Worm (Caenorhabditis elegans) whole organism, L1 larva: Measurements from ENCODE around the gene F02C9.2.

Source experiments
- C04F5.9 ChIP-seq: sonication (generic microtip); optimal IDR thresholded peaks from 2 replicates; lab custom pipeline; 2016; ENCODE audit warnings: missing genetic modification characterization, missing compliant biosample characterization
- C16A3.4 ChIP-seq: fragments of 150-350 bp; optimal IDR thresholded peaks from 2 replicates; lab custom pipeline; 2014; ENCODE audit warnings: missing biosample characterization, missing genetic modification characterization
- Y116A8C.19 ChIP-seq: sonication (generic microtip); optimal IDR thresholded peaks from 2 replicates; lab custom pipeline; 2016; ENCODE audit warnings: missing compliant biosample characterization, missing genetic modification characterization, borderline replicate concordance
- alr-1 ChIP-seq: fragments of 200-800 bp; sonication (Bioruptor generic); optimal IDR thresholded peaks from 2 replicates; lab custom pipeline; 2018; ENCODE audit warnings: borderline replicate concordance, mild to moderate bottlenecking, missing genetic modification characterization, missing compliant biosample characterization
- aly-2 ChIP-seq: fragments of 150-350 bp; optimal IDR thresholded peaks from 2 replicates; lab custom pipeline; 2014; ENCODE audit warnings: missing biosample characterization, missing genetic modification characterization
- blmp-1 ChIP-seq: fragments of 150-350 bp; optimal IDR thresholded peaks from 2 replicates; lab custom pipeline; 2014; ENCODE audit warnings: missing biosample characterization, missing genetic modification characterization
- ceh-63 ChIP-seq: fragments of 200-800 bp; sonication (Bioruptor generic); optimal IDR thresholded peaks from 2 replicates; lab custom pipeline; 2018; ENCODE audit warnings: mild to moderate bottlenecking, missing genetic modification characterization, missing compliant biosample characterization
- ceh-8 ChIP-seq: fragments of 200-800 bp; sonication (Bioruptor generic); optimal IDR thresholded peaks from 2 replicates; lab custom pipeline; 2018; ENCODE audit warnings: mild to moderate bottlenecking, missing genetic modification characterization, moderate library complexity, missing compliant biosample characterization
- ceh-88 ChIP-seq: fragments of 200-800 bp; sonication (Bioruptor generic); IDR thresholded peaks from 2 replicates; pipeline ENCODE4 v1.3.6; 2022; ENCODE audit warnings: missing genetic modification characterization, missing compliant biosample characterization
- ces-1 ChIP-seq: fragments of 150-350 bp; optimal IDR thresholded peaks from 2 replicates; lab custom pipeline; 2014; ENCODE audit warnings: missing biosample characterization, missing genetic modification reagents, missing genetic modification characterization
- efl-1 ChIP-seq, 4 experiments: fragments of 150-350 bp; optimal IDR thresholded peaks in 3 of 4; peaks in 1 of 4; 1 replicate in 1 of 4; 2 replicates in 3 of 4; lab custom pipeline; 2014; ENCODE audit warnings: missing biosample characterization in 2 of 4, missing genetic modification characterization in 2 of 4, missing genetic modification reagents in 2 of 4
- ets-5 ChIP-seq: fragments of 200-800 bp; sonication (Bioruptor generic); IDR thresholded peaks from 2 replicates; pipeline ENCODE4 v1.3.6; 2022; ENCODE audit warnings: missing genetic modification characterization, missing compliant biosample characterization
- fkh-10 ChIP-seq: sonication (generic microtip); optimal IDR thresholded peaks from 2 replicates; lab custom pipeline; 2017; ENCODE audit warnings: missing biosample characterization, missing genetic modification reagents, missing genetic modification characterization
- grh-1 ChIP-seq: fragments of 200-800 bp; sonication (Bioruptor generic); IDR thresholded peaks from 2 replicates; pipeline ENCODE4 v1.3.6; 2022; ENCODE audit warnings: missing genetic modification reagents, missing genetic modification characterization, missing compliant biosample characterization
- hlh-4 ChIP-seq: sonication (generic microtip); optimal IDR thresholded peaks from 2 replicates; lab custom pipeline; 2016; ENCODE audit warnings: mild to moderate bottlenecking, missing genetic modification characterization, missing compliant biosample characterization
- hpl-2 ChIP-seq: fragments of 150-350 bp; optimal IDR thresholded peaks from 2 replicates; lab custom pipeline; 2014; ENCODE audit warnings: missing biosample characterization, missing genetic modification reagents, missing genetic modification characterization
- isw-1 ChIP-seq: fragments of 200-800 bp; sonication (Bioruptor generic); IDR thresholded peaks from 2 replicates; pipeline ENCODE4 v1.3.6; 2022; ENCODE audit warnings: missing genetic modification characterization, missing compliant biosample characterization
- jun-1 ChIP-seq: fragments of 150-350 bp; optimal IDR thresholded peaks from 2 replicates; lab custom pipeline; 2014; ENCODE audit warnings: missing biosample characterization, missing genetic modification reagents, missing genetic modification characterization
- lin-14 ChIP-seq: fragments of 200-800 bp; sonication (Bioruptor generic); optimal IDR thresholded peaks from 2 replicates; lab custom pipeline; 2018; ENCODE audit warnings: mild to moderate bottlenecking, missing genetic modification characterization, moderate library complexity, missing compliant biosample characterization
- lin-15B ChIP-seq: fragments of 150-350 bp; sonication (generic microtip); optimal IDR thresholded peaks from 3 replicates; lab custom pipeline; 2014; ENCODE audit warnings: missing biosample characterization, missing genetic modification characterization
- lin-35 ChIP-seq, 2 experiments: fragments of 150-350 bp; optimal IDR thresholded peaks; 2 replicates each; lab custom pipeline; 2014; ENCODE audit warnings: missing biosample characterization in 2 of 2, missing genetic modification characterization in 2 of 2, missing genetic modification reagents in 2 of 2
- lin-39 ChIP-seq: fragments of 150-350 bp; optimal IDR thresholded peaks from 2 replicates; lab custom pipeline; 2014; ENCODE audit warnings: missing biosample characterization, missing genetic modification reagents, missing genetic modification characterization
- lir-3 ChIP-seq: sonication (generic microtip); optimal IDR thresholded peaks from 2 replicates; lab custom pipeline; 2016; ENCODE audit warnings: mild to moderate bottlenecking, missing genetic modification characterization, moderate library complexity, missing compliant biosample characterization; ENCODE audit not compliant: poor library complexity
- mdl-1 ChIP-seq, 2 experiments: fragments of 150-350 bp; optimal IDR thresholded peaks; 2 replicates each; lab custom pipeline; 2014 to 2017; ENCODE audit warnings: missing biosample characterization in 2 of 2, missing genetic modification characterization in 2 of 2, inconsistent platforms in 1 of 2
- nhr-19 ChIP-seq: fragments of 200-800 bp; sonication (Bioruptor generic); conservative IDR thresholded peaks from 2 replicates; pipeline ENCODE4 v1.3.6; 2022; ENCODE audit warnings: missing genetic modification characterization, missing compliant biosample characterization
- nhr-20 ChIP-seq: sonication (generic microtip); optimal IDR thresholded peaks from 2 replicates; lab custom pipeline; 2016; ENCODE audit warnings: mild to moderate bottlenecking, missing genetic modification characterization, missing compliant biosample characterization
- nhr-28 ChIP-seq: fragments of 150-350 bp; optimal IDR thresholded peaks from 2 replicates; lab custom pipeline; 2014; ENCODE audit warnings: missing biosample characterization, missing genetic modification characterization
- nhr-71 ChIP-seq: sonication (generic microtip); optimal IDR thresholded peaks from 2 replicates; lab custom pipeline; 2016; ENCODE audit warnings: mild to moderate bottlenecking, missing genetic modification characterization, moderate library complexity, missing compliant biosample characterization
- nhr-76 ChIP-seq: sonication (generic microtip); optimal IDR thresholded peaks from 2 replicates; lab custom pipeline; 2017; ENCODE audit warnings: missing biosample characterization, missing genetic modification characterization
- nhr-77 ChIP-seq: fragments of 150-350 bp; optimal IDR thresholded peaks from 2 replicates; lab custom pipeline; 2014; ENCODE audit warnings: missing biosample characterization, missing genetic modification characterization
- nhr-85 ChIP-seq: sonication (generic microtip); peaks from one replicate; lab custom pipeline; 2016; ENCODE audit warnings: missing genetic modification characterization, inconsistent platforms, missing compliant biosample characterization
- pax-3 ChIP-seq: fragments of 200-800 bp; sonication (Bioruptor generic); optimal IDR thresholded peaks from 2 replicates; lab custom pipeline; 2018; ENCODE audit warnings: mild to moderate bottlenecking, missing genetic modification characterization, moderate library complexity, missing compliant biosample characterization
- pqm-1 ChIP-seq: sonication (generic microtip); optimal IDR thresholded peaks from 3 replicates; lab custom pipeline; 2017; ENCODE audit warnings: missing biosample characterization, missing genetic modification characterization
- skn-1 ChIP-seq: fragments of 150-350 bp; optimal IDR thresholded peaks from 2 replicates; lab custom pipeline; 2014; ENCODE audit warnings: missing biosample characterization, missing genetic modification characterization
- snu-23 ChIP-seq: sonication (generic microtip); optimal IDR thresholded peaks from 2 replicates; lab custom pipeline; 2016; ENCODE audit warnings: missing genetic modification characterization, missing compliant biosample characterization
- sox-4 ChIP-seq: sonication (generic microtip); optimal IDR thresholded peaks from 2 replicates; lab custom pipeline; 2016; ENCODE audit warnings: missing genetic modification characterization, missing compliant biosample characterization
- sptf-1 ChIP-seq: fragments of 150-350 bp; optimal IDR thresholded peaks from 2 replicates; lab custom pipeline; 2014; ENCODE audit warnings: missing biosample characterization, missing genetic modification characterization
- tlp-1 ChIP-seq: fragments of 150-350 bp; optimal IDR thresholded peaks from 2 replicates; lab custom pipeline; 2014; ENCODE audit warnings: missing biosample characterization, missing genetic modification characterization
- unc-30 ChIP-seq: sonication (generic microtip); optimal IDR thresholded peaks from 2 replicates; lab custom pipeline; 2017; ENCODE audit warnings: missing biosample characterization, missing genetic modification characterization
- zag-1 ChIP-seq: fragments of 150-350 bp; optimal IDR thresholded peaks from 2 replicates; lab custom pipeline; 2014; ENCODE audit warnings: missing biosample characterization, missing genetic modification characterization
- zip-4 ChIP-seq: fragments of 200-800 bp; sonication (Bioruptor generic); optimal IDR thresholded peaks from 2 replicates; lab custom pipeline; 2018; ENCODE audit warnings: mild to moderate bottlenecking, missing genetic modification characterization, moderate library complexity, missing compliant biosample characterization
- ztf-11 ChIP-seq, 2 experiments: sonication (generic microtip); optimal IDR thresholded peaks; 2 replicates each; lab custom pipeline; 2016 to 2017; ENCODE audit warnings: missing genetic modification characterization in 2 of 2, missing biosample characterization in 1 of 2, missing compliant biosample characterization in 1 of 2

F02C9.2 gene

DNA sequence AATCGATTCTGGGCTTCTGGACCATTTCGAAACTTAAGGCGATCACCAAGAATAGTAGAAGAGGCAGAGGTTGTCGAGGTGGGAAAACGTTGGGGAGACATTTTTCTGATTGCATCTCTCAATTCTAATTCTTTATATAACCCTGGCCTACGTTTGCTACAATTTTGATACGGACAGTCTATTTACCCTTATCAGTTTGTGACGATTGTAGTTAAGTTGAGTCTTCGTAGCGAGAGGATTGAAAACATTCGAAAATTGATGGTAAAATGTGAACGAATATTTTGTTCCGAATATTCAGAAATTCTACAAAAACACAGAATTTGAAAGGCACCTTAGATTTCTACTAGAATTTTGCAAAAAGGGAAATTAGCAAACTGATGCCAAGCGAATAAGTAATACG lies 5.8 kb upstream of the F02C9.2 start, which contains the start of gene Y73C8C.10:
Gene Y73C8C.10, minus strand, starts transcription at position 101 of the 400 bp plus-strand sequence.
- TF ChIP-seq nhr-20 (tag; lab: Kevin White, UChicago) (peak; percentile 28), zip-4 (no peak), zag-1 (tag; lab: Kevin White, UChicago) (no peak), isw-1 (no peak), lin-35 (GFP tag; optimal IDR thresholded peaks at IDR 0.05; lab: Kevin White, UChicago) (peak in 1 of 2 experiments; percentile 16)

DNA sequence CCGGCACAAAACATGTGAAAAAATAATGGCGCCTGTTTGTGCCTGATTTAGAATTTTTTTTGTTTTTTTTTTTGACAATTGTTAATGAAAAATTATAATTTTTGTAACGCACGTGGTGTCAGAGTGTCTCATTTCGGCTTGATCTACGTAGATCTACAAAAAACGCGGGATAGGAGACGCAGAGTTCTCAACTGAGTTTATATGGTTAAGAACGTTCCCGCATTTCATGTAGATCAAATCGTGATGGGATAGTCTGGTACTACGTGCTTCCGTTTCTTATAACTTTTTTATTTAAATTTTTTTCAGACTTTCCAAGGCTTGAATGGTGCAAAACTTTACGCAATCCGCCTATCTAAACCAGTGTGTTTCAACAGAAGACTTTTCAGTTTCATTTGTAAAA lies 4.7 kb upstream of the F02C9.2 start, which contains the start of gene tat-6:
Gene tat-6, plus strand, starts transcription at position 301 of the 400 bp plus-strand sequence.
- TF ChIP-seq hlh-4 = no peak
- no peak for TF ChIP-seq lir-3 (tag; lab: Kevin White, UChicago)
- no peak for TF ChIP-seq lin-39 (tag; lab: Kevin White, UChicago)
- no peak for TF ChIP-seq lin-14 (GFP tag; lab: Kevin White, UChicago)
- TF ChIP-seq nhr-76 (tag; lab: Kevin White, UChicago) = no peak
- no peak for TF ChIP-seq fkh-10 (GFP tag; lab: Kevin White, UChicago)
- no peak for TF ChIP-seq nhr-28 (tag; lab: Kevin White, UChicago)
- TF ChIP-seq ets-5 (GFP tag; lab: Robert Waterston, UW) = no peak
- TF ChIP-seq unc-30 (tag; lab: Kevin White, UChicago) = no peak
- TF ChIP-seq ceh-63 (GFP tag; lab: Kevin White, UChicago) = no peak
- TF ChIP-seq jun-1 (tag; lab: Kevin White, UChicago) = no peak
- no peak for TF ChIP-seq aly-2 (tag; lab: Kevin White, UChicago)
- TF ChIP-seq snu-23 (GFP tag; lab: Kevin White, UChicago) = no peak
- TF ChIP-seq Y116A8C.19 = no peak
- TF ChIP-seq nhr-77 (tag; lab: Kevin White, UChicago) = no peak
- no peak for TF ChIP-seq nhr-85 (tag; lab: Kevin White, UChicago)
- TF ChIP-seq ceh-88 = no peak
- no peak for TF ChIP-seq skn-1 (tag; lab: Kevin White, UChicago)

DNA sequence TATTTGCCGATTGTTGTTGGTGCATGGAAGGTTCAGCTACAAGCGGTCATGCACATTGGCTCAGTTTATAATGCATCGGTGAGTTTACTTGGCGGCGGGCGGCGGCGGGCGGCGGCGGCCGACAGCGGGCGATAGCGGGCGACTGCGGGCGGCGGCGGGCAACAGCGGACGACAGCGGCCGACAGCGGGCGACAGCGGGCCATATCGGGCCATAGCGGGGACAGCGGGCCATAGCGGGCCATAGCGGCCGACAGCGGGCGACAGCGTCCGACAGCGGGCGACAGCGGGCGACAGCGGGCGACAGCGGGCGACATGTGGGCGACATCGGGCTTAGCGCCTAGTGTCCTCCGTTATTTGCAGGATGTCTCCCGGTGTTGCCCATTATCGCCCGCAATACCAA lies 1.4 kb upstream of the F02C9.2 start:
- no peak for TF ChIP-seq lin-35 (GFP tag; optimal IDR thresholded peaks at IDR 0.05; lab: Kevin White, UChicago)
- no peak for TF ChIP-seq grh-1 (GFP tag; lab: Robert Waterston, UW)
- TF ChIP-seq hpl-2 = no peak
- TF ChIP-seq ceh-8 (GFP tag; lab: Kevin White, UChicago) = peak; percentile 45
- TF ChIP-seq ces-1 (GFP tag; lab: Kevin White, UChicago) = no peak

DNA sequence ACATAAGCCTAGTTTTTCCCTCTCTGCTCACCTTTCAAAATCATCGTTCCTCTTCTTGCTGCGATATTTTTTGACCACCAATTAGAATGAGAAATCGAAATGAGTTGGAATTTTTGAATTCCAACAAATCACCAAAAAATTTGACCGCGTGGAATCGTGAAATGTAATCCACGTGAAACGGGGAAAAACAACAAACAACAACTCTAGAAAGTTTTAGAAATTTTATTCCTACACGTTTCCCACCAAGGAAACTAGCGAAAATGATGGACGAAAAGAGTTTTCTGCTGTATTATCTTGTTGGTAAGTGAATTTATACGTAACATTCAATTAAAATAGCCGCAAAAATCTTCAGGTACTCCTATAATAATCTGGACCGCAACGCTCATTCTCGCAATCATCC lies 5.0 kb downstream of the F02C9.2 start, which contains the start of the genes irld-3 and F02C9.1:
Gene irld-3, minus strand, starts transcription at position 101 of the 400 bp plus-strand sequence.
Gene F02C9.1, plus strand, starts transcription at position 216 of the 400 bp plus-strand sequence.
- TF ChIP-seq aly-2 (tag; lab: Kevin White, UChicago) (no peak), nhr-71 (tag; lab: Kevin White, UChicago) (no peak), C04F5.9 (no peak), C16A3.4 (tag; lab: Kevin White, UChicago) (no peak), pqm-1 (tag; lab: Kevin White, UChicago) (no peak), blmp-1 (no peak), nhr-19 (GFP tag; lab: Robert Waterston, UW) (no peak), fkh-10 (GFP tag; lab: Kevin White, UChicago) (no peak), tlp-1 (tag; lab: Kevin White, UChicago) (no peak), lin-14 (GFP tag; lab: Kevin White, UChicago) (no peak), alr-1 (tag; lab: Kevin White, UChicago) (no peak)
- TF ChIP-seq, all 84 proteins: peak for 0

DNA sequence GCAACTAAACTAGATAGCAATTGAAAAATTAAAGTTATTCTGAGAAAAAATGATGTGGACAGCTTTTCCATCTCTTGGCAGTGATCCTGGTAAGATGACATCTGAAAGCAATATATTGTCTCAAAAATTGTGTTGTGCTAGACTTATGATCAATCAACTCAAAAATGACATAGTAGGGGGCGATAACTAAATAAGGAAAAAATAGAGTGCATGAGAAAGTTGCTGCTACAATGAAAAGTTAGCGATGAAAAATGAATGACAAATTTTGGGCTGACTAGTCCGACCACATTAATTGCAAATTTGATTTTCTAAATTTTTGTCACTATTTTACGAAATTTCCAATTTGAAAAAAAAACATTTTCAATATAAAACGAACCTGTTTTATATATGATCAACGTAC lies 7.7 kb downstream of the F02C9.2 start, which contains the start of gene srab-9:
Gene srab-9, minus strand, starts transcription at position 101 of the 400 bp plus-strand sequence.
- no peak for TF ChIP-seq efl-1 (optimal IDR thresholded peaks at IDR 0.05; lab: Kevin White, UChicago)
- TF ChIP-seq efl-1 (GFP tag; optimal IDR thresholded peaks at IDR 0.05 in 1 of 2; lab: Kevin White, UChicago) = no peak
- no peak for TF ChIP-seq mdl-1 (tag; optimal IDR thresholded peaks at IDR 0.05; lab: Kevin White, UChicago)
- no peak for TF ChIP-seq sptf-1 (tag; lab: Kevin White, UChicago)
- no peak for TF ChIP-seq unc-30 (tag; lab: Kevin White, UChicago)
- no peak for TF ChIP-seq tlp-1 (tag; lab: Kevin White, UChicago)
- no peak for TF ChIP-seq ztf-11 (tag; optimal IDR thresholded peaks at IDR 0.05; lab: Kevin White, UChicago)
- no peak for TF ChIP-seq nhr-19 (GFP tag; lab: Robert Waterston, UW)
- TF ChIP-seq Y116A8C.19 = no peak
- TF ChIP-seq snu-23 (GFP tag; lab: Kevin White, UChicago) = no peak
- TF ChIP-seq lin-15B (tag; lab: Kevin White, UChicago) = no peak
- no peak for TF ChIP-seq C04F5.9
- TF ChIP-seq sox-4 (tag; lab: Kevin White, UChicago) = no peak
- no peak for TF ChIP-seq pax-3 (tag; lab: Kevin White, UChicago)
